Worm (Caenorhabditis elegans): ENCODE results near the gene slc-17.2.

ce11 chrIII:9346114-9346513 is 43.8 kb downstream of the slc-17.2 start:
- TF ChIP-seq mdl-1 (tag; optimal IDR thresholded peaks at IDR 0.05) (no peak), fos-1 (tag; optimal IDR thresholded peaks at IDR 0.05) (no peak), nhr-11 (tag; optimal IDR thresholded peaks at IDR 0.05) (no peak), elt-1 (tag; optimal IDR thresholded peaks at IDR 0.05) (no peak), egl-27 (tag; optimal IDR thresholded peaks at IDR 0.05) (no peak), crh-2 (tag; optimal IDR thresholded peaks at IDR 0.05) (no peak), skn-1 (tag; optimal IDR thresholded peaks at IDR 0.05) (no peak)

Data from whole organism, L2 larva.